Fruit fly (Drosophila melanogaster): ENCODE results near the gene CG6865.
A peak's percentile ranks its signal among the peaks of the same experiment; 100 is the strongest.

CG6865 gene

dm6 chr3L:18898770-18899278 lies 35.4 kb downstream of the CG6865 start, which contains the start of gene RpL26 (continued):
- peak; percentile 71 for TF ChIP-seq Elba2 (GFP tag; optimal IDR thresholded peaks at IDR 0.05)
- TF ChIP-seq tx (GFP tag; optimal IDR thresholded peaks at IDR 0.05): peak; percentile 85
- no peak for TF ChIP-seq bowl (GFP tag; IDR thresholded peaks at IDR 0.05)
- TF ChIP-seq CG10267 (tag; optimal IDR thresholded peaks at IDR 0.05): peak; percentile 93
- TF ChIP-seq CG6175 (GFP tag; IDR thresholded peaks at IDR 0.05): no peak
- TF ChIP-seq HLH54F (GFP tag; optimal IDR thresholded peaks at IDR 0.05): peak; percentile 86
- TF ChIP-seq Adf1 (GFP tag; IDR thresholded peaks at IDR 0.05): peak; percentile 43
- TF ChIP-seq CG8281 (tag; optimal IDR thresholded peaks at IDR 0.05): no peak
- TF ChIP-seq en (GFP tag; optimal IDR thresholded peaks at IDR 0.05): peak; percentile 54
- TF ChIP-seq CG11696 (GFP tag; IDR thresholded peaks at IDR 0.05): no peak
- peak; percentile 79 to 89 for TF ChIP-seq dpn (GFP tag; optimal IDR thresholded peaks at IDR 0.05)
- peak; percentile 73 for TF ChIP-seq Fer1 (GFP tag; optimal IDR thresholded peaks at IDR 0.05)
- TF ChIP-seq CG7839 (tag; optimal IDR thresholded peaks at IDR 0.05): peak; percentile 53
- peak; percentile 71 for TF ChIP-seq Atf6 (GFP tag; IDR thresholded peaks at IDR 0.05)
- no peak for TF ChIP-seq sens-2 (GFP tag; IDR thresholded peaks at IDR 0.05)
- peak; percentile 91 for TF ChIP-seq CG6791 (GFP tag; IDR thresholded peaks at IDR 0.05; ENCODE audit: partially characterized antibody)
- TF ChIP-seq peb (GFP tag; IDR thresholded peaks at IDR 0.05): peak; percentile 54; the same call in 1 of the 2 replicates
- no peak for TF ChIP-seq Trl (optimal IDR thresholded peaks at IDR 0.05)
- peak; percentile 77 for TF ChIP-seq Trl (GFP tag; optimal IDR thresholded peaks at IDR 0.05)
- TF ChIP-seq ind (GFP tag; optimal IDR thresholded peaks at IDR 0.05): peak; percentile 64
- no peak for TF ChIP-seq dimm (GFP tag; IDR thresholded peaks at IDR 0.05)
- no peak for TF ChIP-seq danr (GFP tag; IDR thresholded peaks at IDR 0.05)
- no peak for TF ChIP-seq CG4360 (GFP tag; IDR thresholded peaks at IDR 0.05)
- TF ChIP-seq sisA (GFP tag; IDR thresholded peaks at IDR 0.05): peak; percentile 75
- TF ChIP-seq CG17328 (GFP tag; IDR thresholded peaks at IDR 0.05): peak; percentile 53; the same call in 1 of the 2 replicates
- peak; percentile 96 for TF ChIP-seq zen2 (GFP tag; IDR thresholded peaks at IDR 0.05; ENCODE audit: partially characterized antibody)
- TF ChIP-seq eyg (GFP tag; optimal IDR thresholded peaks at IDR 0.05): peak; percentile 20
- peak; percentile 52 for TF ChIP-seq CG7556 (GFP tag; optimal IDR thresholded peaks at IDR 0.05)
- peak; percentile 92 for TF ChIP-seq CG9932 (GFP tag; IDR thresholded peaks at IDR 0.05)
- TF ChIP-seq vnd (GFP tag; IDR thresholded peaks at IDR 0.05; ENCODE audit: partially characterized antibody): peak; percentile 98
- no peak for TF ChIP-seq gt (GFP tag; IDR thresholded peaks at IDR 0.05)
- no peak for TF ChIP-seq jing (GFP tag; optimal IDR thresholded peaks at IDR 0.05)
- peak; percentile 87 for TF ChIP-seq CG13775 (GFP tag; optimal IDR thresholded peaks at IDR 0.05)
- no peak for TF ChIP-seq CG11456 (GFP tag; IDR thresholded peaks at IDR 0.05)
- peak; percentile 71 for TF ChIP-seq Aef1 (GFP tag; IDR thresholded peaks at IDR 0.05)
- peak; percentile 60 for TF ChIP-seq odd (GFP tag; optimal IDR thresholded peaks at IDR 0.05)
- peak; percentile 67 for TF ChIP-seq CG11247 (GFP tag; IDR thresholded peaks at IDR 0.05)
- peak; percentile 40 for TF ChIP-seq gfzf (GFP tag; optimal IDR thresholded peaks at IDR 0.05)
- no peak for TF ChIP-seq cad (GFP tag; optimal IDR thresholded peaks at IDR 0.05)
- no peak; the same call in 1 of the 2 replicates for TF ChIP-seq ap (GFP tag; IDR thresholded peaks at IDR 0.05)
- TF ChIP-seq Dll (GFP tag; IDR thresholded peaks at IDR 0.05; ENCODE audit: partially characterized antibody): peak; percentile 98
- TF ChIP-seq CG4404 (GFP tag; IDR thresholded peaks at IDR 0.05): peak; percentile 83
- no peak for TF ChIP-seq ara (GFP tag; IDR thresholded peaks at IDR 0.05)
- TF ChIP-seq Six4 (GFP tag; optimal IDR thresholded peaks at IDR 0.05): no peak
- peak; percentile 90 for TF ChIP-seq nerfin-2 (GFP tag; IDR thresholded peaks at IDR 0.05; ENCODE audit: partially characterized antibody)
- peak; percentile 87 for TF ChIP-seq CG13424 (tag; optimal IDR thresholded peaks at IDR 0.05)
- peak; percentile 58 for TF ChIP-seq CG4424 (GFP tag; optimal IDR thresholded peaks at IDR 0.05)
- TF ChIP-seq cato (GFP tag; optimal IDR thresholded peaks at IDR 0.05; ENCODE audit: borderline replicate concordance): peak; percentile 61
- TF ChIP-seq CG8290 (GFP tag; optimal IDR thresholded peaks at IDR 0.05): peak; percentile 71
- TF ChIP-seq CG8290 (tag; optimal IDR thresholded peaks at IDR 0.05): no peak
- TF ChIP-seq CG1603 (tag; optimal IDR thresholded peaks at IDR 0.05): peak; percentile 28
- peak; percentile 22; the same call in 1 of the 2 replicates for TF ChIP-seq CG32767 (GFP tag; IDR thresholded peaks at IDR 0.05)
